Worm (Caenorhabditis elegans) whole organism, midembryonic: ENCODE results near the gene alh-11.

Experiments used
- cog-1 ChIP-seq: sonication (generic microtip); optimal IDR thresholded peaks from 2 replicates; lab custom pipeline; 2016; ENCODE audit warnings: missing genetic modification characterization, missing compliant biosample characterization
- flt-1 ChIP-seq: fragments of 200-800 bp; sonication (Bioruptor generic); IDR thresholded peaks from 2 replicates; pipeline ENCODE4 v1.3.6; 2022; ENCODE audit warnings: missing genetic modification characterization, missing compliant biosample characterization

DNA sequence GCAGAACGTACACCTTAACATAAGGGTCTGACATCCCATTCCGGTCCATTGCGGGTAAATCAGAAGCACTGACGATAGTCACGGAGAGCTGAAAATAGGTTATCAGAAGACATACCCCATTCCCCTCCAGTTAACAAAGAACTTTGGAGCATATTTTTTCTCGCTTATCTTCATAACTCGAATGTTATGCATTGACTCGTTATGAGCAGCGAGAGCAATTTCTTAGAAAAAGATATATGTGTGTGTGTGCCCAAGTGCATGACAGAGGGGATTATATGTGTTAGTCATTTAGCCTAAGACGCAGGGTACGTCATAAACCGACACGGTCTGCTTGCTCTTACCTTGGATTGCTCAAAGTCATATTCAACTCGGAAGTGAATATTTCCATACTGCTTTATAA is 10.9 kb upstream of the alh-11 start:
- TF ChIP-seq cog-1: no peak
- TF ChIP-seq flt-1: no peak
